Worm (Caenorhabditis elegans): Measurements from ENCODE around the gene ZC317.7.
A peak's percentile ranks its signal among the peaks of the same experiment; 100 is the strongest.

The ZC317.7 gene

ce11 chrV:5427860-5428259, 43.0 kb downstream of the ZC317.7 start, which contains the start of gene rhr-1:
Gene rhr-1 (plus strand): TSS chrV:5428160.
- TF ChIP-seq F52B5.7 (tag; optimal IDR thresholded peaks at IDR 0.05) = no peak
- TF ChIP-seq nhr-80 (tag; optimal IDR thresholded peaks at IDR 0.05) = peak; percentile 12
- no peak for TF ChIP-seq somi-1 (GFP tag; optimal IDR thresholded peaks at IDR 0.05)
- no peak for TF ChIP-seq aptf-2 (GFP tag; conservative IDR thresholded peaks at IDR 0.05)

ce11 chrV:5426337-5426736, 44.5 kb downstream of the ZC317.7 start:
- TF ChIP-seq nfyb-1 (GFP tag; IDR thresholded peaks at IDR 0.05) = no peak
- no peak for TF ChIP-seq nhr-27 (tag; optimal IDR thresholded peaks at IDR 0.05)
- TF ChIP-seq hmg-20 (GFP tag; IDR thresholded peaks at IDR 0.05) = no peak
- no peak for TF ChIP-seq nfya-1 (tag; optimal IDR thresholded peaks at IDR 0.05; ENCODE audit: borderline replicate concordance, insufficient read depth)
- TF ChIP-seq lin-26 (GFP tag; IDR thresholded peaks at IDR 0.05) = no peak
- TF ChIP-seq sdz-38 (tag; optimal IDR thresholded peaks at IDR 0.05) = no peak
- no peak for TF ChIP-seq let-607 (tag; optimal IDR thresholded peaks at IDR 0.05)
- no peak for TF ChIP-seq cebp-2 (GFP tag; IDR thresholded peaks at IDR 0.05)
- no peak for TF ChIP-seq F57C9.4 (tag; optimal IDR thresholded peaks at IDR 0.05)

- TF ChIP-seq dox-1 (GFP tag; IDR thresholded peaks at IDR 0.05) (peak; percentile 52; the same call in 1 of the 2 replicates), rpc-1 (optimal IDR thresholded peaks at IDR 0.05) (no peak), rpc-1 (tag; optimal IDR thresholded peaks at IDR 0.05) (no peak), cebp-1 (GFP tag; IDR thresholded peaks at IDR 0.05) (no peak), cebp-1 (tag; optimal IDR thresholded peaks at IDR 0.05) (peak; percentile 33), ztf-3 (GFP tag; optimal IDR thresholded peaks at IDR 0.05) (no peak), ceh-100 (GFP tag; IDR thresholded peaks at IDR 0.05) (no peak), bed-2 (GFP tag; IDR thresholded peaks at IDR 0.05) (no peak), hsf-1 (GFP tag; IDR thresholded peaks at IDR 0.05) (no peak), ztf-26 (tag; optimal IDR thresholded peaks at IDR 0.05) (peak; percentile 24), ceh-58 (GFP tag; IDR thresholded peaks at IDR 0.05) (no peak), aptf-2 (GFP tag; conservative IDR thresholded peaks at IDR 0.05) (no peak), tbx-9 (tag; optimal IDR thresholded peaks at IDR 0.05; ENCODE audit: borderline replicate concordance) (no peak), lsl-1 (GFP tag; optimal IDR thresholded peaks at IDR 0.05) (no peak), egl-44 (GFP tag; IDR thresholded peaks at IDR 0.05) (no peak), tbp1 (GFP tag; optimal IDR thresholded peaks at IDR 0.05) (no peak), ama-1 (optimal IDR thresholded peaks at IDR 0.05) (no peak), ama-1 (GFP tag; optimal IDR thresholded peaks at IDR 0.05) (no peak), snpc-1.3 (tag; optimal IDR thresholded peaks at IDR 0.05; ENCODE audit: insufficient read depth) (no peak), snpc-1.1 (tag; optimal IDR thresholded peaks at IDR 0.05; ENCODE audit: insufficient read depth) (no peak), pha-4 (tag; optimal IDR thresholded peaks at IDR 0.05) (peak; percentile 3), gei-17 (GFP tag; optimal IDR thresholded peaks at IDR 0.05) (no peak), atf-7 (tag; optimal IDR thresholded peaks at IDR 0.05) (peak; percentile 10), rec-8 (tag; optimal IDR thresholded peaks at IDR 0.05) (no peak), lin-35 (GFP tag; optimal IDR thresholded peaks at IDR 0.05) (no peak), Y56A3A.18 (GFP tag; IDR thresholded peaks at IDR 0.05) (no peak), K11D2.4 (GFP tag; IDR thresholded peaks at IDR 0.05) (no peak), nhr-80 (tag; optimal IDR thresholded peaks at IDR 0.05) (peak; percentile 89), nhr-179 (tag; optimal IDR thresholded peaks at IDR 0.05) (no peak), fkh-3 (tag; optimal IDR thresholded peaks at IDR 0.05) (no peak)
Observed at ce11 chrV:5425008-5425407, 45.8 kb downstream of the ZC317.7 start.

Data from whole organism, young adult.